Fruit fly (Drosophila melanogaster) whole organism, embryonic: ENCODE measurements around the gene be.
A peak's percentile ranks its signal among the peaks of the same experiment; 100 is the strongest.

Experiments used
- Atf-2 ChIP-seq: fragments of 200-800 bp; sonication (Bioruptor generic); optimal IDR thresholded peaks from 2 replicates; lab custom pipeline; 2016; ENCODE audit warnings: missing biosample characterization, missing genetic modification characterization
- CG10462 ChIP-seq: fragments of 200-800 bp; sonication (Bioruptor generic); optimal IDR thresholded peaks from 2 replicates; lab custom pipeline; 2016; ENCODE audit warnings: missing biosample characterization, missing genetic modification characterization
- CG13123 ChIP-seq: fragments of 200-800 bp; sonication (Bioruptor generic); optimal IDR thresholded peaks from 2 replicates; lab custom pipeline; 2016; ENCODE audit warnings: missing biosample characterization, missing genetic modification characterization
- CG1603 ChIP-seq: fragments of 200-800 bp; sonication (Bioruptor generic); optimal IDR thresholded peaks from 2 replicates; lab custom pipeline; 2019; ENCODE audit warnings: missing biosample characterization, mild to moderate bottlenecking, missing genetic modification characterization, moderate library complexity
- CG17186 ChIP-seq: fragments of 200-800 bp; sonication (Bioruptor generic); optimal IDR thresholded peaks from 3 replicates; lab custom pipeline; 2017; ENCODE audit warnings: missing biosample characterization, missing genetic modification reagents, missing genetic modification characterization
- CG17612 ChIP-seq: fragments of 200-800 bp; sonication (Bioruptor generic); IDR thresholded peaks from 2 replicates; pipeline ENCODE4 v1.3.6; 2022; ENCODE audit warnings: missing biosample characterization, missing genetic modification characterization
- CG18011 ChIP-seq: fragments of 200-800 bp; sonication (Bioruptor generic); optimal IDR thresholded peaks from 2 replicates; lab custom pipeline; 2017; ENCODE audit warnings: missing biosample characterization, missing genetic modification characterization, mild to moderate bottlenecking, moderate library complexity, missing genotype
- CG18262 ChIP-seq: fragments of 200-800 bp; optimal IDR thresholded peaks from 3 replicates; lab custom pipeline; 2019; ENCODE audit warnings: missing biosample characterization, mild to moderate bottlenecking, missing genetic modification characterization, moderate library complexity
- CG18476 ChIP-seq: fragments of 200-800 bp; sonication (Bioruptor generic); optimal IDR thresholded peaks from 2 replicates; lab custom pipeline; 2016; ENCODE audit warnings: missing biosample characterization, mild to moderate bottlenecking, missing genetic modification characterization
- CG2199 ChIP-seq: fragments of 200-800 bp; sonication (Bioruptor generic); IDR thresholded peaks from 3 replicates; pipeline ENCODE4 v1.3.6; 2022; ENCODE audit warnings: missing biosample characterization, missing genetic modification characterization
- CG2889 ChIP-seq: fragments of 200-800 bp; sonication (Bioruptor generic); IDR thresholded peaks from 3 replicates; pipeline ENCODE4 v1.3.6; 2022; ENCODE audit warnings: missing biosample characterization, missing genetic modification characterization
- CG30403 ChIP-seq: fragments of 200-800 bp; sonication (Bioruptor generic); optimal IDR thresholded peaks from 3 replicates; lab custom pipeline; 2016; ENCODE audit warnings: missing biosample characterization, missing genetic modification characterization
- CG32772 ChIP-seq: fragments of 200-800 bp; sonication (Bioruptor generic); IDR thresholded peaks from 2 replicates; pipeline ENCODE4 v1.3.6; 2022; ENCODE audit warnings: missing biosample characterization, missing genetic modification characterization
- CG43689 ChIP-seq: fragments of 200-800 bp; sonication (Bioruptor generic); IDR thresholded peaks from 2 replicates; pipeline ENCODE4 v1.3.6; 2022; ENCODE audit warnings: missing biosample characterization, missing genetic modification characterization
- CG5245 ChIP-seq: fragments of 200-800 bp; sonication (Bioruptor generic); optimal IDR thresholded peaks from 3 replicates; lab custom pipeline; 2016; ENCODE audit warnings: missing biosample characterization, missing genetic modification characterization
- CG6765 ChIP-seq: fragments of 200-800 bp; sonication (Bioruptor generic); optimal IDR thresholded peaks from 3 replicates; lab custom pipeline; 2017; ENCODE audit warnings: missing biosample characterization, mild to moderate bottlenecking, missing genetic modification characterization
- CTCF ChIP-seq: fragments of 200-800 bp; sonication (Bioruptor generic); optimal IDR thresholded peaks from 2 replicates; lab custom pipeline; 2017; ENCODE audit warnings: missing biosample characterization, mild to moderate bottlenecking, missing genetic modification characterization, moderate library complexity
- Camta ChIP-seq: fragments of 200-800 bp; sonication (Bioruptor generic); optimal IDR thresholded peaks from 2 replicates; lab custom pipeline; 2016; ENCODE audit warnings: missing biosample characterization, missing genetic modification characterization
- Dfd ChIP-seq, 2 experiments: fragments of >200 bp; optimal IDR thresholded peaks; 2 replicates each; lab custom pipeline; 2017; ENCODE audit warnings: missing biosample characterization in 2 of 2, missing genetic modification characterization in 2 of 2
- Doc2 ChIP-seq: fragments of 200-800 bp; sonication (Bioruptor generic); IDR thresholded peaks from 2 replicates; pipeline ENCODE4 v1.3.6; 2022; ENCODE audit warnings: missing biosample characterization, missing genetic modification characterization
- E2f1 ChIP-seq: fragments of 200-800 bp; sonication (Bioruptor generic); IDR thresholded peaks from 2 replicates; pipeline ENCODE4 v1.3.6; 2022; ENCODE audit warnings: missing biosample characterization, missing genetic modification characterization
- Eip74EF ChIP-seq, 2 experiments: fragments of 200-800 bp in 1 of 2; fragments of >200 bp in 1 of 2; sonication (Bioruptor generic) in 1 of 2; optimal IDR thresholded peaks; 2 replicates each; lab custom pipeline; 2017 to 2019; ENCODE audit warnings: missing biosample characterization in 2 of 2, missing genetic modification characterization in 2 of 2, mild to moderate bottlenecking in 1 of 2, moderate library complexity in 1 of 2
- Ets97D ChIP-seq: fragments of 200-800 bp; sonication (Bioruptor generic); optimal IDR thresholded peaks from 3 replicates; lab custom pipeline; 2016; ENCODE audit warnings: missing biosample characterization, missing genetic modification characterization
- HLHmδ ChIP-seq: fragments of 200-800 bp; sonication (Bioruptor generic); optimal IDR thresholded peaks from 2 replicates; lab custom pipeline; 2018; ENCODE audit warnings: missing biosample characterization, mild to moderate bottlenecking, missing genetic modification characterization, moderate library complexity
- Jarid2 ChIP-seq: fragments of 200-800 bp; sonication (Bioruptor generic); optimal IDR thresholded peaks from 3 replicates; lab custom pipeline; 2017; ENCODE audit warnings: mild to moderate bottlenecking, missing biosample characterization, missing genetic modification reagents, missing genetic modification characterization
- Mrtf ChIP-seq: fragments of 200-800 bp; sonication (Bioruptor generic); IDR thresholded peaks from 3 replicates; pipeline ENCODE4 v1.3.6; 2022; ENCODE audit warnings: missing biosample characterization, missing genetic modification characterization
- Myb ChIP-seq: fragments of 200-800 bp; sonication (Bioruptor generic); optimal IDR thresholded peaks from 2 replicates; lab custom pipeline; 2016; ENCODE audit warnings: missing biosample characterization, missing genetic modification characterization
- Neu2 ChIP-seq: fragments of 200-800 bp; sonication (Bioruptor generic); optimal IDR thresholded peaks from 3 replicates; lab custom pipeline; 2016; ENCODE audit warnings: missing biosample characterization, missing genetic modification characterization, borderline replicate concordance
- Nf-YA ChIP-seq: fragments of 200-800 bp; sonication (Bioruptor generic); IDR thresholded peaks from 2 replicates; pipeline ENCODE4 v1.3.6; 2022; ENCODE audit warnings: missing biosample characterization, missing genetic modification characterization
- Six4 ChIP-seq: fragments of 200-800 bp; sonication (Bioruptor generic); optimal IDR thresholded peaks from 2 replicates; lab custom pipeline; 2016; ENCODE audit warnings: missing biosample characterization, missing genetic modification characterization
- bsh ChIP-seq, 2 experiments: fragments of 200-800 bp; sonication (Bioruptor generic); optimal IDR thresholded peaks; 2 replicates each; lab custom pipeline; 2017 to 2018; ENCODE audit warnings: mild to moderate bottlenecking in 2 of 2, missing biosample characterization in 2 of 2, missing genetic modification characterization in 2 of 2, moderate library complexity in 1 of 2
- chinmo ChIP-seq: fragments of 200-800 bp; sonication (Bioruptor generic); IDR thresholded peaks from 4 replicates; pipeline ENCODE4 v1.3.6; 2022; ENCODE audit warnings: missing biosample characterization, missing genetic modification characterization; ENCODE audit not compliant: partially characterized antibody
- ci ChIP-seq: fragments of 200-800 bp; sonication (Bioruptor generic); IDR thresholded peaks from 3 replicates; pipeline ENCODE4 v1.3.6; 2022; ENCODE audit warnings: missing biosample characterization, missing genetic modification characterization
- crc ChIP-seq: fragments of 200-800 bp; sonication (Bioruptor generic); optimal IDR thresholded peaks from 2 replicates; lab custom pipeline; 2016; ENCODE audit warnings: missing biosample characterization, missing genetic modification characterization
- dimm ChIP-seq: fragments of 200-800 bp; sonication (Bioruptor generic); IDR thresholded peaks from 2 replicates; pipeline ENCODE4 v1.3.6; 2022; ENCODE audit warnings: missing biosample characterization, missing genetic modification characterization
- ftz-f1 ChIP-seq: fragments of 200-800 bp; sonication (Bioruptor generic); optimal IDR thresholded peaks from 2 replicates; lab custom pipeline; 2016; ENCODE audit warnings: missing biosample characterization, missing genetic modification characterization
- gcm2 ChIP-seq: fragments of 200-800 bp; sonication (Bioruptor generic); optimal IDR thresholded peaks from 2 replicates; lab custom pipeline; 2016; ENCODE audit warnings: missing biosample characterization, missing genetic modification characterization
- grn ChIP-seq: fragments of 200-800 bp; sonication (Bioruptor generic); optimal IDR thresholded peaks from 3 replicates; lab custom pipeline; 2017; ENCODE audit warnings: missing biosample characterization, missing genetic modification characterization
- gsb ChIP-seq: fragments of 200-800 bp; sonication (Bioruptor generic); IDR thresholded peaks from 2 replicates; pipeline ENCODE4 v1.3.6; 2022; ENCODE audit warnings: missing biosample characterization, missing genetic modification characterization
- hb ChIP-seq: fragments of 200-800 bp; sonication (Bioruptor generic); IDR thresholded peaks from 3 replicates; pipeline ENCODE4 v1.3.6; 2022; ENCODE audit warnings: missing biosample characterization, missing genetic modification characterization; ENCODE audit not compliant: partially characterized antibody
- lab ChIP-seq: fragments of 200-800 bp; sonication (Bioruptor generic); optimal IDR thresholded peaks from 3 replicates; lab custom pipeline; 2017; ENCODE audit warnings: missing biosample characterization, missing genetic modification characterization, mild to moderate bottlenecking, moderate library complexity, missing genetic modification reagents
- nerfin-1 ChIP-seq: fragments of 200-800 bp; sonication (Bioruptor generic); optimal IDR thresholded peaks from 3 replicates; lab custom pipeline; 2019; ENCODE audit warnings: missing biosample characterization, mild to moderate bottlenecking, missing genetic modification characterization, moderate library complexity
- nmo ChIP-seq: fragments of 200-800 bp; sonication (Bioruptor generic); optimal IDR thresholded peaks from 2 replicates; lab custom pipeline; 2018; ENCODE audit warnings: missing biosample characterization, mild to moderate bottlenecking, missing genetic modification characterization, moderate library complexity
- pho ChIP-seq: fragments of 200-800 bp; sonication (Bioruptor generic); optimal IDR thresholded peaks from 2 replicates; lab custom pipeline; 2016; ENCODE audit warnings: missing biosample characterization, missing genetic modification characterization
- repo ChIP-seq: fragments of 200-800 bp; sonication (Bioruptor generic); optimal IDR thresholded peaks from 2 replicates; lab custom pipeline; 2016; ENCODE audit warnings: missing biosample characterization, missing genetic modification characterization
- sens-2 ChIP-seq: fragments of 200-800 bp; sonication (Bioruptor generic); IDR thresholded peaks from 2 replicates; pipeline ENCODE4 v1.3.6; 2022; ENCODE audit warnings: missing biosample characterization, missing genetic modification characterization
- sim ChIP-seq: fragments of 200-800 bp; sonication (Bioruptor generic); IDR thresholded peaks from 2 replicates; pipeline ENCODE4 v1.3.6; 2022; ENCODE audit warnings: missing biosample characterization, missing genetic modification characterization
- sima ChIP-seq: fragments of 200-800 bp; sonication (Bioruptor generic); optimal IDR thresholded peaks from 2 replicates; lab custom pipeline; 2016; ENCODE audit warnings: missing biosample characterization, missing genetic modification characterization
- slbo ChIP-seq: fragments of 200-800 bp; sonication (Bioruptor generic); IDR thresholded peaks from 2 replicates; pipeline ENCODE4 v1.3.6; 2022; ENCODE audit warnings: missing biosample characterization, missing genetic modification characterization
- so ChIP-seq: fragments of 200-800 bp; sonication (Bioruptor generic); IDR thresholded peaks from 3 replicates; pipeline ENCODE4 v1.3.6; 2022; ENCODE audit warnings: missing biosample characterization, missing genetic modification characterization
- tup ChIP-seq: fragments of 200-800 bp; sonication (Bioruptor generic); optimal IDR thresholded peaks from 2 replicates; lab custom pipeline; 2016; ENCODE audit warnings: missing biosample characterization, mild to moderate bottlenecking, missing genetic modification characterization, moderate library complexity
- unc-4 ChIP-seq: fragments of 200-800 bp; sonication (Bioruptor generic); IDR thresholded peaks from 2 replicates; pipeline ENCODE4 v1.3.6; 2022; ENCODE audit warnings: missing biosample characterization, missing genetic modification characterization; ENCODE audit not compliant: partially characterized antibody

be gene

dm6 chrX:15022219-15022618 lies 2.0 kb upstream of the be start (continued):
- no peak for TF ChIP-seq unc-4 (GFP tag; lab: Robert Waterston, UW)
- TF ChIP-seq CG10462 = peak; percentile 53
- peak; percentile 90 for TF ChIP-seq lab (GFP tag; lab: Kevin White, UChicago)
- TF ChIP-seq sim (GFP tag; lab: Robert Waterston, UW) = peak; percentile 76
- peak; percentile 82 for TF ChIP-seq sens-2 (GFP tag; lab: Robert Waterston, UW)
- no peak for TF ChIP-seq ftz-f1
- TF ChIP-seq Atf-2 (GFP tag; lab: Kevin White, UChicago) = peak; percentile 86
- TF ChIP-seq Dfd (GFP tag; optimal IDR thresholded peaks at IDR 0.05; lab: Kevin White, UChicago) = no peak
- TF ChIP-seq HLHmδ (GFP tag; lab: Kevin White, UChicago) = no peak
- peak; percentile 88 for TF ChIP-seq repo
- peak; percentile 19 for TF ChIP-seq grn (GFP tag; lab: Kevin White, UChicago)
- TF ChIP-seq tup = peak; percentile 69
- TF ChIP-seq CG17612 (GFP tag; lab: Robert Waterston, UW) = peak; percentile 29; the same call in 1 of the 2 replicates
- TF ChIP-seq ci (GFP tag; lab: Robert Waterston, UW) = peak; percentile 95
- TF ChIP-seq hb (GFP tag; lab: Robert Waterston, UW) = no peak
- TF ChIP-seq dimm (GFP tag; lab: Robert Waterston, UW) = no peak
- TF ChIP-seq CG1603 = peak; percentile 85
- TF ChIP-seq CG32772 (GFP tag; lab: Robert Waterston, UW) = peak; percentile 69
- TF ChIP-seq nerfin-1 (tag; lab: Kevin White, UChicago) = peak; percentile 79
- TF ChIP-seq CG17186 (GFP tag; lab: Kevin White, UChicago) = peak; percentile 45
- TF ChIP-seq Camta (GFP tag; lab: Kevin White, UChicago) = peak; percentile 88
- peak in 1 of 2 experiments; percentile 90 for TF ChIP-seq Eip74EF (GFP tag; optimal IDR thresholded peaks at IDR 0.05; lab: Kevin White, UChicago)
- peak; percentile 67 for TF ChIP-seq gsb (GFP tag; lab: Robert Waterston, UW)
- TF ChIP-seq Jarid2 (GFP tag; lab: Kevin White, UChicago) = peak; percentile 50
- TF ChIP-seq pho = peak; percentile 80
- no peak for TF ChIP-seq chinmo
- peak; percentile 72; the same call in 2 of the 3 replicates for TF ChIP-seq CG2199
- TF ChIP-seq E2f1 (GFP tag; lab: Robert Waterston, UW) = peak; percentile 70
- peak; percentile 74 for TF ChIP-seq Six4 (GFP tag; lab: Kevin White, UChicago)
- peak; percentile 49 for TF ChIP-seq CTCF (GFP tag; lab: Kevin White, UChicago)
- TF ChIP-seq nmo = peak; percentile 87
- TF ChIP-seq Neu2 (GFP tag; lab: Kevin White, UChicago) = no peak
- TF ChIP-seq CG2889 = peak; percentile 85
- peak; percentile 64 for TF ChIP-seq CG18011 (GFP tag; lab: Kevin White, UChicago)
- TF ChIP-seq bsh (GFP tag; optimal IDR thresholded peaks at IDR 0.05; lab: Kevin White, UChicago) = peak in 1 of 2 experiments; percentile 92
- peak; percentile 70 for TF ChIP-seq CG18476
- peak; percentile 67 for TF ChIP-seq sima
- peak; percentile 78 for TF ChIP-seq crc (GFP tag; lab: Kevin White, UChicago)
- peak; percentile 58 for TF ChIP-seq CG13123 (GFP tag; lab: Kevin White, UChicago)
- TF ChIP-seq CG18262 = peak; percentile 89
- peak; percentile 80 for TF ChIP-seq Mrtf (GFP tag; lab: Robert Waterston, UW)
- peak; percentile 86 for TF ChIP-seq CG30403
- TF ChIP-seq CG43689 (GFP tag; lab: Robert Waterston, UW) = peak; percentile 66; the same call in 1 of the 2 replicates
- TF ChIP-seq so (GFP tag; lab: Robert Waterston, UW) = peak; percentile 81; the same call in 2 of the 3 replicates
- peak; percentile 90 for TF ChIP-seq slbo (GFP tag; lab: Robert Waterston, UW)
- peak; percentile 70 for TF ChIP-seq Myb (GFP tag; lab: Kevin White, UChicago)
- peak; percentile 80 for TF ChIP-seq Nf-YA
- TF ChIP-seq Doc2 (GFP tag; lab: Robert Waterston, UW) = no peak
- peak; percentile 53 for TF ChIP-seq Ets97D (GFP tag; lab: Kevin White, UChicago)
- peak; percentile 74 for TF ChIP-seq gcm2 (GFP tag; lab: Kevin White, UChicago)
- TF ChIP-seq CG6765 (GFP tag; lab: Kevin White, UChicago) = peak; percentile 46
- peak; percentile 85 for TF ChIP-seq CG5245 (GFP tag; lab: Kevin White, UChicago)
